Worm (Caenorhabditis elegans) whole organism, dauer: Measurements from ENCODE around the gene gtl-1.

Source experiments
- unc-62 ChIP-seq: sonication (generic microtip); optimal IDR thresholded peaks from 2 replicates; lab custom pipeline; 2017; ENCODE audit warnings: missing biosample characterization, missing genetic modification reagents, missing genetic modification characterization

gtl-1 gene

ce11 chrIV:11259485-11259972, at the start of gene gtl-1:
gtl-1 (minus strand) TSS chrIV:11259535.
- TF ChIP-seq unc-62 (GFP tag; lab: Kevin White, UChicago) = no peak

- TF ChIP-seq unc-62 (GFP tag; lab: Kevin White, UChicago) = no peak
Measured at ce11 chrIV:11307770-11308169, 48.4 kb upstream of the gtl-1 start.

ce11 chrIV:11306548-11306947, 47.2 kb upstream of the gtl-1 start, which contains the start of gene B0035.13:
B0035.13 (minus strand) TSS chrIV:11306720.
- TF ChIP-seq unc-62 (GFP tag; lab: Kevin White, UChicago) = no peak

ce11 chrIV:11304970-11305369, 45.6 kb upstream of the gtl-1 start:
- no peak for TF ChIP-seq unc-62 (GFP tag; lab: Kevin White, UChicago)

ce11 chrIV:11298154-11299086, 39.1 kb upstream of the gtl-1 start, which contains the start of the genes B0035.15 and dnj-1:
B0035.15 (minus strand) TSS chrIV:11298252.
dnj-1 (plus strand) TSS chrIV:11299036.
- TF ChIP-seq unc-62 (GFP tag; lab: Kevin White, UChicago) = no peak

ce11 chrIV:11296787-11297186, 37.5 kb upstream of the gtl-1 start, which contains the start of gene mttu-1:
mttu-1 (minus strand) TSS chrIV:11296887.
- TF ChIP-seq unc-62 (GFP tag; lab: Kevin White, UChicago) = no peak

- no peak for TF ChIP-seq unc-62 (GFP tag; lab: Kevin White, UChicago)
Measured at ce11 chrIV:11288965-11289364, 29.6 kb upstream of the gtl-1 start.

ce11 chrIV:11287511-11287910, 28.2 kb upstream of the gtl-1 start, which contains the start of gene F54D1.6:
F54D1.6 (plus strand) TSS chrIV:11287811.
- no peak for TF ChIP-seq unc-62 (GFP tag; lab: Kevin White, UChicago)

- TF ChIP-seq unc-62 (GFP tag; lab: Kevin White, UChicago) = no peak
Measured at ce11 chrIV:11286112-11286511, 26.8 kb upstream of the gtl-1 start.

- no peak for TF ChIP-seq unc-62 (GFP tag; lab: Kevin White, UChicago)
Measured at ce11 chrIV:11285239-11285638, 25.9 kb upstream of the gtl-1 start.

- no peak for TF ChIP-seq unc-62 (GFP tag; lab: Kevin White, UChicago)
Measured at ce11 chrIV:11284102-11284531, 24.8 kb upstream of the gtl-1 start.

ce11 chrIV:11276026-11276425, 16.7 kb upstream of the gtl-1 start:
- no peak for TF ChIP-seq unc-62 (GFP tag; lab: Kevin White, UChicago)

ce11 chrIV:11273151-11273550, 13.8 kb upstream of the gtl-1 start, which contains the start of gene gtl-2:
gtl-2 (plus strand) TSS chrIV:11273451.
- no peak for TF ChIP-seq unc-62 (GFP tag; lab: Kevin White, UChicago)

- no peak for TF ChIP-seq unc-62 (GFP tag; lab: Kevin White, UChicago)
Measured at ce11 chrIV:11271262-11271661, 11.9 kb upstream of the gtl-1 start, which contains the start of gene nhr-7. nhr-7 (minus strand) TSS chrIV:11271362.

- TF ChIP-seq unc-62 (GFP tag; lab: Kevin White, UChicago) = no peak
Measured at ce11 chrIV:11269483-11269882, 10.1 kb upstream of the gtl-1 start.

- TF ChIP-seq unc-62 (GFP tag; lab: Kevin White, UChicago) = no peak
Measured at ce11 chrIV:11266090-11266489, 6.8 kb upstream of the gtl-1 start, which contains the start of gene col-127. col-127 (minus strand) TSS chrIV:11266190.
